Fruit fly (Drosophila melanogaster) whole organism, embryonic: ENCODE results near the gene CG12951.
A peak's percentile ranks its signal among the peaks of the same experiment; 100 is the strongest.

Experiments used
- ATbp ChIP-seq: fragments of 200-800 bp; sonication (Bioruptor generic); optimal IDR thresholded peaks from 2 replicates; lab custom pipeline; 2017; ENCODE audit warnings: missing biosample characterization, mild to moderate bottlenecking, missing genetic modification characterization, missing genetic modification reagents
- Aef1 ChIP-seq: fragments of 200-800 bp; sonication (Bioruptor generic); IDR thresholded peaks from 3 replicates; pipeline ENCODE4 v1.3.6; 2022; ENCODE audit warnings: missing biosample characterization, missing genetic modification characterization
- CG10147 ChIP-seq: fragments of 200-800 bp; sonication (Bioruptor generic); optimal IDR thresholded peaks from 2 replicates; lab custom pipeline; 2019; ENCODE audit warnings: missing biosample characterization, mild to moderate bottlenecking, missing genetic modification characterization, moderate library complexity
- CG10209 ChIP-seq: fragments of 200-800 bp; sonication (Bioruptor generic); optimal IDR thresholded peaks from 3 replicates; lab custom pipeline; 2017; ENCODE audit warnings: missing biosample characterization, mild to moderate bottlenecking, missing genetic modification characterization, missing genetic modification reagents
- CG12236 ChIP-seq: fragments of 200-800 bp; sonication (Bioruptor generic); optimal IDR thresholded peaks from 2 replicates; lab custom pipeline; 2016; ENCODE audit warnings: missing biosample characterization, missing genetic modification characterization
- CG17568 ChIP-seq: fragments of 200-800 bp; sonication (Bioruptor generic); optimal IDR thresholded peaks from 2 replicates; lab custom pipeline; 2018; ENCODE audit warnings: missing biosample characterization, mild to moderate bottlenecking, missing genetic modification characterization, moderate library complexity
- CG2202 ChIP-seq: fragments of 200-800 bp; sonication (Bioruptor generic); optimal IDR thresholded peaks from 2 replicates; lab custom pipeline; 2018; ENCODE audit warnings: missing biosample characterization, mild to moderate bottlenecking, missing genetic modification characterization
- CG2712 ChIP-seq: fragments of 200-800 bp; optimal IDR thresholded peaks from 3 replicates; lab custom pipeline; 2019; ENCODE audit warnings: missing biosample characterization, mild to moderate bottlenecking, missing genetic modification characterization, moderate library complexity
- CG34224 ChIP-seq: fragments of 200-800 bp; sonication (Bioruptor generic); IDR thresholded peaks from 3 replicates; pipeline ENCODE4 v1.3.6; 2022; ENCODE audit warnings: missing biosample characterization, missing genetic modification characterization; ENCODE audit not compliant: partially characterized antibody
- CG6254 ChIP-seq: fragments of 200-800 bp; sonication (Bioruptor generic); optimal IDR thresholded peaks from 3 replicates; lab custom pipeline; 2017; ENCODE audit warnings: mild to moderate bottlenecking, missing biosample characterization, missing genetic modification reagents, missing genetic modification characterization
- CG6765 ChIP-seq: fragments of 200-800 bp; sonication (Bioruptor generic); optimal IDR thresholded peaks from 3 replicates; lab custom pipeline; 2017; ENCODE audit warnings: missing biosample characterization, mild to moderate bottlenecking, missing genetic modification characterization
- CG6813 ChIP-seq: fragments of 200-800 bp; sonication (Bioruptor generic); optimal IDR thresholded peaks from 2 replicates; lab custom pipeline; 2017; ENCODE audit warnings: missing biosample characterization, missing genetic modification characterization, mild to moderate bottlenecking, moderate library complexity, missing genetic modification reagents
- CG7839 ChIP-seq: fragments of 200-800 bp; sonication (Bioruptor generic); optimal IDR thresholded peaks from 3 replicates; lab custom pipeline; 2018; ENCODE audit warnings: missing biosample characterization, mild to moderate bottlenecking, missing genetic modification characterization, moderate library complexity
- CG7963 ChIP-seq: fragments of 200-800 bp; sonication (Bioruptor generic); IDR thresholded peaks from 3 replicates; pipeline ENCODE4 v1.3.6; 2022; ENCODE audit warnings: missing biosample characterization, missing genetic modification characterization; ENCODE audit not compliant: partially characterized antibody
- CG8924 ChIP-seq: fragments of 200-800 bp; optimal IDR thresholded peaks from 3 replicates; lab custom pipeline; 2019; ENCODE audit warnings: missing biosample characterization, mild to moderate bottlenecking, missing genetic modification characterization, moderate library complexity
- CG9437 ChIP-seq: fragments of 200-800 bp; sonication (Bioruptor generic); optimal IDR thresholded peaks from 2 replicates; lab custom pipeline; 2018; ENCODE audit warnings: missing biosample characterization, mild to moderate bottlenecking, missing genetic modification characterization
- D19A ChIP-seq: fragments of 200-800 bp; optimal IDR thresholded peaks from 3 replicates; lab custom pipeline; 2019; ENCODE audit warnings: missing biosample characterization, mild to moderate bottlenecking, missing genetic modification characterization, moderate library complexity
- Dfd ChIP-seq, 2 experiments: fragments of >200 bp; optimal IDR thresholded peaks; 2 replicates each; lab custom pipeline; 2017; ENCODE audit warnings: missing biosample characterization in 2 of 2, missing genetic modification characterization in 2 of 2
- Dref ChIP-seq: fragments of 200-800 bp; sonication (Bioruptor generic); IDR thresholded peaks from 2 replicates; pipeline ENCODE4 v1.3.6; 2022; ENCODE audit warnings: missing biosample characterization, missing genetic modification characterization
- Fer3 ChIP-seq: fragments of 200-800 bp; sonication (Bioruptor generic); optimal IDR thresholded peaks from 2 replicates; lab custom pipeline; 2018; ENCODE audit warnings: missing biosample characterization, mild to moderate bottlenecking, missing genetic modification characterization, moderate library complexity
- Hr3 ChIP-seq: fragments of 200-800 bp; sonication (Bioruptor generic); optimal IDR thresholded peaks from 3 replicates; lab custom pipeline; 2016; ENCODE audit warnings: missing biosample characterization, missing genetic modification characterization
- Med ChIP-seq: fragments of 200-800 bp; sonication (Bioruptor generic); peaks from one replicate; lab custom pipeline; 2016; ENCODE audit warnings: missing biosample characterization, missing genetic modification characterization, mild to moderate bottlenecking, inconsistent platforms, moderate library complexity
- Scr ChIP-seq: fragments of 200-800 bp; sonication (Bioruptor generic); IDR thresholded peaks from 2 replicates; pipeline ENCODE4 v1.3.6; 2022; ENCODE audit warnings: missing biosample characterization, missing genetic modification characterization; ENCODE audit not compliant: partially characterized antibody
- amos ChIP-seq: fragments of 200-800 bp; sonication (Bioruptor generic); IDR thresholded peaks from 2 replicates; pipeline ENCODE4 v1.3.6; 2022; ENCODE audit warnings: missing biosample characterization, missing genetic modification characterization; ENCODE audit not compliant: partially characterized antibody
- bigmax ChIP-seq: fragments of 200-800 bp; sonication (Bioruptor generic); optimal IDR thresholded peaks from 2 replicates; lab custom pipeline; 2018; ENCODE audit warnings: missing biosample characterization, mild to moderate bottlenecking, missing genetic modification characterization
- br ChIP-seq: fragments of >200 bp; optimal IDR thresholded peaks from 2 replicates; lab custom pipeline; 2017
- cad ChIP-seq: fragments of >200 bp; optimal IDR thresholded peaks from 2 replicates; lab custom pipeline; 2017; ENCODE audit warnings: missing biosample characterization, missing genetic modification characterization
- dysf ChIP-seq: fragments of 200-800 bp; sonication (Bioruptor generic); IDR thresholded peaks from 3 replicates; pipeline ENCODE4 v1.3.6; 2022; ENCODE audit warnings: missing biosample characterization, missing genetic modification characterization
- exex ChIP-seq: fragments of 200-800 bp; sonication (Bioruptor generic); optimal IDR thresholded peaks from 4 replicates; lab custom pipeline; 2018; ENCODE audit warnings: missing biosample characterization, mild to moderate bottlenecking, missing genetic modification characterization, moderate library complexity
- gfzf ChIP-seq: fragments of 200-800 bp; sonication (Bioruptor generic); optimal IDR thresholded peaks from 2 replicates; lab custom pipeline; 2016; ENCODE audit warnings: missing biosample characterization, mild to moderate bottlenecking, missing genetic modification characterization, moderate library complexity
- h ChIP-seq: fragments of >200 bp; optimal IDR thresholded peaks from 2 replicates; lab custom pipeline; 2017
- ham ChIP-seq: fragments of 200-800 bp; sonication (Bioruptor generic); IDR thresholded peaks from 2 replicates; pipeline ENCODE4 v1.3.6; 2022; ENCODE audit warnings: missing biosample characterization, missing genetic modification characterization
- nom ChIP-seq: fragments of 200-800 bp; sonication (Bioruptor generic); optimal IDR thresholded peaks from 2 replicates; lab custom pipeline; 2017; ENCODE audit warnings: missing biosample characterization, missing genetic modification characterization, mild to moderate bottlenecking, moderate library complexity, missing genetic modification reagents
- odd ChIP-seq: fragments of 200-800 bp; sonication (Bioruptor generic); optimal IDR thresholded peaks from 2 replicates; lab custom pipeline; 2017; ENCODE audit warnings: missing biosample characterization, mild to moderate bottlenecking, missing genetic modification characterization
- pan ChIP-seq, 4 experiments: fragments of >200 bp in 3 of 4; fragments of 200-800 bp in 1 of 4; sonication (Bioruptor generic) in 1 of 4; optimal IDR thresholded peaks in 3 of 4; IDR thresholded peaks in 1 of 4; 2 replicates each; pipeline versions ENCODE4 v1.3.6 to Lab custom; 2017 to 2022; ENCODE audit warnings: missing biosample characterization in 2 of 4, missing genetic modification characterization in 2 of 4, mixed read lengths in 1 of 4
- pzg ChIP-seq: fragments of 200-800 bp; sonication (Bioruptor generic); optimal IDR thresholded peaks from 3 replicates; lab custom pipeline; 2018; ENCODE audit warnings: missing biosample characterization, mild to moderate bottlenecking, missing genetic modification characterization, moderate library complexity
- scrt ChIP-seq: fragments of 200-800 bp; sonication (Bioruptor generic); optimal IDR thresholded peaks from 2 replicates; lab custom pipeline; 2018; ENCODE audit warnings: missing biosample characterization, mild to moderate bottlenecking, missing genetic modification characterization, moderate library complexity
- tgo ChIP-seq: fragments of 200-800 bp; sonication (Bioruptor generic); IDR thresholded peaks from 3 replicates; pipeline ENCODE4 v1.3.6; 2022; ENCODE audit warnings: missing biosample characterization, missing genetic modification characterization
- zfh1 ChIP-seq: fragments of 200-800 bp; sonication (Bioruptor generic); IDR thresholded peaks from 3 replicates; pipeline ENCODE4 v1.3.6; 2022; ENCODE audit warnings: missing biosample characterization, missing genetic modification characterization

Gene CG12951

dm6 chr3R:9365893-9366500 is 35.9 kb upstream of the CG12951 start (continued):
- TF ChIP-seq CG12236 (GFP tag; lab: Kevin White, UChicago) (no peak), pan (optimal IDR thresholded peaks at IDR 0.05; lab: Kevin White, UChicago) (no peak), pan (GFP tag; optimal IDR thresholded peaks at IDR 0.05 in 1 of 2, IDR thresholded peaks at IDR 0.05 in 1 of 2) (no peak), nom (peak; percentile 52), CG6813 (GFP tag; lab: Kevin White, UChicago) (peak; percentile 5), exex (tag; lab: Kevin White, UChicago) (peak; percentile 98), pzg (GFP tag; lab: Kevin White, UChicago) (no peak), Hr3 (GFP tag; lab: Kevin White, UChicago) (no peak), amos (no peak), CG10147 (no peak), Dref (no peak), D19A (tag; lab: Kevin White, UChicago) (no peak), CG6765 (GFP tag; lab: Kevin White, UChicago) (no peak), tgo (no peak), CG9437 (GFP tag; lab: Kevin White, UChicago) (no peak), ham (no peak), Aef1 (GFP tag; lab: Robert Waterston, UW) (no peak), CG2202 (tag; lab: Kevin White, UChicago) (no peak), CG7963 (GFP tag; lab: Robert Waterston, UW) (no peak), CG10209 (GFP tag; lab: Kevin White, UChicago) (no peak), Scr (GFP tag; lab: Robert Waterston, UW) (no peak), odd (GFP tag; lab: Kevin White, UChicago) (no peak), gfzf (GFP tag; lab: Kevin White, UChicago) (no peak), scrt (GFP tag; lab: Kevin White, UChicago) (no peak), h (lab: Kevin White, UChicago) (no peak), Dfd (GFP tag; optimal IDR thresholded peaks at IDR 0.05; lab: Kevin White, UChicago) (no peak), CG2712 (tag; lab: Kevin White, UChicago) (no peak), CG6254 (GFP tag; lab: Kevin White, UChicago) (no peak), CG17568 (GFP tag; lab: Kevin White, UChicago) (no peak), ATbp (GFP tag; lab: Kevin White, UChicago) (no peak), zfh1 (GFP tag; lab: Robert Waterston, UW) (no peak), CG8924 (tag; lab: Kevin White, UChicago) (no peak)
- TF ChIP-seq, all 482 proteins: peak for 6

dm6 chr3R:9365121-9365520 is 35.0 kb upstream of the CG12951 start, which contains the start of gene Srr:
Srr (plus strand) TSS chr3R:9365398.
- TF ChIP-seq dysf (GFP tag; lab: Robert Waterston, UW) (no peak), Med (GFP tag; lab: Kevin White, UChicago) (peak; percentile 16), bigmax (GFP tag; lab: Kevin White, UChicago) (no peak), Fer3 (no peak), br (lab: Kevin White, UChicago) (no peak), CG7839 (tag; lab: Kevin White, UChicago) (no peak), CG34224 (no peak), cad (GFP tag; lab: Kevin White, UChicago) (peak; percentile 2)
